Fruit fly (Drosophila melanogaster): Measurements from ENCODE around the gene CG17834.

Gene CG17834

DNA sequence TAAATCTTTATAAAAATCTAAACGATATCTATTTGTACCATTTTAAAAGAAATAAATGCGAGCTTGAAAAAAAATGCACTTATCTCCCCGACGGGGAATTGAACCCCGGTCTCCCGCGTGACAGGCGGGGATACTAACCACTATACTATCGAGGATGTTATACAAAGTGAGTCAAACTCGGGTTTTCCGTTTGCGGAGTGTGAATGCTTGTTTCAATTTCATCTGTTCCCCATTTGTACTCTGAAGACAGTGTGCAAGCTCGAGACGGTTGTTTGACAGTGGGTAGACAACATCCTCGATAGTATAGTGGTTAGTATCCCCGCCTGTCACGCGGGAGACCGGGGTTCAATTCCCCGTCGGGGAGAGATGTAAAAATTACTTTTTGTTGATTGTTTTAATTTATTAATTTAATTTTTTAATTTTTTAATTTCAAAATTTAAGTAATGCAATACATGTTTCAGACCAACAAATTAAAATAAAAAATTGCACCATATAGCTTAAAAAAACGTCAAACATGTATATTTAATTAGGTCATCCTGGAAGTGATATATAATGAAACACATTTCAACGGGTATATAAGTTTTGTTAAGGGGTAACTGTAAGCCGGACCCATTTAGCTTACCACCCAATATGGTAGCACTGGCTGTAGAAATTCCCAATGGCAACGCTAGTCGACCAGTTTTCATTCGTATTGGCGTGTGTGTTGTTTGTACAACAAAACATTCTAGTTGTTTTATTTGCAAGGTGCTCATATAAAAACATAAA lies 12.7 kb downstream of the CG17834 start, which contains the start of gene Sema1a (continued):
- no peak for TF ChIP-seq Spps (tag; optimal IDR thresholded peaks at IDR 0.05)
- peak; percentile 74 for TF ChIP-seq Xrp1 (GFP tag; IDR thresholded peaks at IDR 0.05)
- TF ChIP-seq pb (GFP tag; optimal IDR thresholded peaks at IDR 0.05): peak; percentile 5
- TF ChIP-seq CG2202 (tag; optimal IDR thresholded peaks at IDR 0.05): peak; percentile 31
- TF ChIP-seq CG12659 (GFP tag; optimal IDR thresholded peaks at IDR 0.05): peak; percentile 83
- peak; percentile 24 for TF ChIP-seq eyg (GFP tag; optimal IDR thresholded peaks at IDR 0.05)
- peak; percentile 97 for TF ChIP-seq Elba2 (GFP tag; optimal IDR thresholded peaks at IDR 0.05)
- peak; percentile 57 for TF ChIP-seq CG17359 (tag; optimal IDR thresholded peaks at IDR 0.05)
- TF ChIP-seq Aef1 (GFP tag; IDR thresholded peaks at IDR 0.05): peak; percentile 73; the same call in 2 of the 3 replicates
- TF ChIP-seq CG8944 (GFP tag; optimal IDR thresholded peaks at IDR 0.05): peak; percentile 28
- peak; percentile 59 for TF ChIP-seq CG12071 (GFP tag; optimal IDR thresholded peaks at IDR 0.05)
- TF ChIP-seq CG12744 (GFP tag; optimal IDR thresholded peaks at IDR 0.05): no peak
- TF ChIP-seq D19A (tag; optimal IDR thresholded peaks at IDR 0.05): peak; percentile 88
- TF ChIP-seq CG13624 (GFP tag; optimal IDR thresholded peaks at IDR 0.05): peak; percentile 67
- peak; percentile 34 for TF ChIP-seq BtbVII (GFP tag; optimal IDR thresholded peaks at IDR 0.05)
- peak; percentile 83 for TF ChIP-seq HLH4C (GFP tag; IDR thresholded peaks at IDR 0.05; ENCODE audit: partially characterized antibody)
- TF ChIP-seq sr (GFP tag; IDR thresholded peaks at IDR 0.05): no peak; the same call in 2 of the 3 replicates
- peak; percentile 58 for TF ChIP-seq CG10147 (GFP tag; optimal IDR thresholded peaks at IDR 0.05)
- TF ChIP-seq btn (GFP tag; optimal IDR thresholded peaks at IDR 0.05): no peak
- peak; percentile 86 for TF ChIP-seq zen2 (GFP tag; IDR thresholded peaks at IDR 0.05; ENCODE audit: partially characterized antibody)
- peak; percentile 80 for TF ChIP-seq nerfin-2 (GFP tag; IDR thresholded peaks at IDR 0.05; ENCODE audit: partially characterized antibody)
- TF ChIP-seq Stat92E (GFP tag; optimal IDR thresholded peaks at IDR 0.05): peak in 1 of 3 experiments; percentile 73
- peak; percentile 55 for TF ChIP-seq CG13296 (GFP tag; optimal IDR thresholded peaks at IDR 0.05)
- TF ChIP-seq Doc3 (GFP tag; IDR thresholded peaks at IDR 0.05; ENCODE audit: partially characterized antibody): peak; percentile 52; the same call in 1 of the 3 replicates
- peak; percentile 46 for TF ChIP-seq repo (GFP tag; optimal IDR thresholded peaks at IDR 0.05)
- peak in 1 of 2 experiments; percentile 54 for TF ChIP-seq pan (optimal IDR thresholded peaks at IDR 0.05)
- peak in 1 of 2 experiments; percentile 81 for TF ChIP-seq pan (GFP tag; optimal IDR thresholded peaks at IDR 0.05 in 1 of 2, IDR thresholded peaks at IDR 0.05 in 1 of 2)
- peak in 1 of 2 experiments; percentile 68 for TF ChIP-seq Eip74EF (GFP tag; optimal IDR thresholded peaks at IDR 0.05)
- TF ChIP-seq stwl (tag; optimal IDR thresholded peaks at IDR 0.05): peak; percentile 21
- TF ChIP-seq bcd (GFP tag; optimal IDR thresholded peaks at IDR 0.05): peak; percentile 61
- TF ChIP-seq CG12219 (GFP tag; optimal IDR thresholded peaks at IDR 0.05): peak; percentile 59
- TF ChIP-seq CG9876 (GFP tag; optimal IDR thresholded peaks at IDR 0.05): peak; percentile 9
- no peak for TF ChIP-seq fd102C (GFP tag; optimal IDR thresholded peaks at IDR 0.05)
- peak; percentile 74; the same call in 1 of the 2 replicates for TF ChIP-seq HLH3B (GFP tag; IDR thresholded peaks at IDR 0.05)
- peak; percentile 39 for TF ChIP-seq CG8388 (GFP tag; optimal IDR thresholded peaks at IDR 0.05)
- TF ChIP-seq B-H2 (GFP tag; optimal IDR thresholded peaks at IDR 0.05): no peak
- peak; percentile 61 for TF ChIP-seq CG16863 (GFP tag; optimal IDR thresholded peaks at IDR 0.05)
- peak; percentile 64 for TF ChIP-seq CG7839 (tag; optimal IDR thresholded peaks at IDR 0.05)
- 0 out of 2 replicates have a peak, but pooled peaks have one; percentile 53 for TF ChIP-seq Oaz (GFP tag; IDR thresholded peaks at IDR 0.05)
- TF ChIP-seq B-H1 (GFP tag; IDR thresholded peaks at IDR 0.05): peak; percentile 46; the same call in 1 of the 3 replicates
- peak; percentile 64 to 86 for TF ChIP-seq Pdp1 (GFP tag; optimal IDR thresholded peaks at IDR 0.05)
- peak; percentile 34 for TF ChIP-seq chn (GFP tag; optimal IDR thresholded peaks at IDR 0.05)
- peak; percentile 68; the same call in 2 of the 3 replicates for TF ChIP-seq CG2199 (GFP tag; IDR thresholded peaks at IDR 0.05)
- TF ChIP-seq CG4328 (GFP tag; optimal IDR thresholded peaks at IDR 0.05): no peak
- TF ChIP-seq CG1832 (GFP tag; optimal IDR thresholded peaks at IDR 0.05): no peak
- peak; percentile 47 for TF ChIP-seq CG11085 (GFP tag; IDR thresholded peaks at IDR 0.05)
- peak; percentile 34 for TF ChIP-seq CG15601 (tag; optimal IDR thresholded peaks at IDR 0.05)
